Fruit fly (Drosophila melanogaster): ENCODE results near the gene CG5860.

The CG5860 gene

DNA sequence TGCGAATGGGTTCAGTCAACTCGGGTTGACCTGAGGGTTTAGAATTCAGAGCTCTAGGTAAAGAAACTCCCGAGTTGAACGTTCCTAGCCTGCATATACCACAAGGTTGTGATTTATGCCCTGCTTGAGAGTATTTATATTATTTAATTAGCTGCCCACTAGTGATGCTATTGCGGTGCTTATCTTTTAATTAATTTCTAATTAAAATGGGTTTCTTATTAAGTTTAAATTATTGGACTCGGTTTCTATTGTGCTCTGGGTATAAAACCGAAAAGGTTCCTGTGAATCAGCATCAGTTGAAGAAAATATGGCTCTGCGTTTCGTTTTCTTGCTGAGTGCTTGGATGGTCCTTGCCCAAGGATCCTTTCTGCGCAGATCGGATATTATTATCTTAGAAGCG lies 6.0 kb downstream of the CG5860 start, which contains the start of gene CG5866:
Gene CG5866, plus strand, starts transcription at position 301 of the 400 bp plus-strand sequence.
- TF ChIP-seq psq (optimal IDR thresholded peaks at IDR 0.05) (no peak), pan (optimal IDR thresholded peaks at IDR 0.05) (no peak), Dll (optimal IDR thresholded peaks at IDR 0.05) (no peak), usp (GFP tag; optimal IDR thresholded peaks at IDR 0.05) (no peak), EcR (GFP tag; optimal IDR thresholded peaks at IDR 0.05) (no peak), CG8478 (optimal IDR thresholded peaks at IDR 0.05) (no peak)

DNA sequence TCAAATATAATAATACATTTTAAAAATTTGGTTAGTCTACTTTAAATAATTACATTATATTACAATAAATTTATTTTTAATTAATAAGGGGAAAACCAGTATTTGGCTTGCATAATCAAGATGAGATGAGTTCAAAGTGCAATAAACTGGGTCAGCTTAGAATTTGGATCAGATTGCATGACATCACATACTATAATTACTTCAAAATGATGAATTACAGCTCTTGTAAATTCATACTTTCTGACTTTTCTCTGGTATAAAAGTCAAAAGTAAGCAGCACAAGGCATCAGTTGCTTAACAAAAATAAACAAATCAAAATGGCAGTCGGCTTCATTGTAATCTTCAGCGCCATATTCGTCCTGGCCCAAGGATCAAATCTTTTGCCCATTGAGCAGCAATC lies 7.7 kb downstream of the CG5860 start, which contains the start of gene CG33333:
Gene CG33333, plus strand, starts transcription at position 301 of the 400 bp plus-strand sequence.
- TF ChIP-seq EcR (GFP tag; optimal IDR thresholded peaks at IDR 0.05) (no peak), usp (GFP tag; optimal IDR thresholded peaks at IDR 0.05) (no peak), Dll (optimal IDR thresholded peaks at IDR 0.05) (no peak), pan (optimal IDR thresholded peaks at IDR 0.05) (no peak), CG8478 (optimal IDR thresholded peaks at IDR 0.05) (no peak), psq (optimal IDR thresholded peaks at IDR 0.05) (no peak)

dm6 chr3R:17418459-17418858 lies 9.0 kb downstream of the CG5860 start, which contains the start of gene CG42834:
Gene CG42834 (plus strand): TSS chr3R:17418759.
- TF ChIP-seq Dll (optimal IDR thresholded peaks at IDR 0.05) (no peak), psq (optimal IDR thresholded peaks at IDR 0.05) (no peak), usp (GFP tag; optimal IDR thresholded peaks at IDR 0.05) (no peak), CG8478 (optimal IDR thresholded peaks at IDR 0.05) (no peak), EcR (GFP tag; optimal IDR thresholded peaks at IDR 0.05) (no peak), pan (optimal IDR thresholded peaks at IDR 0.05) (no peak)

dm6 chr3R:17420338-17420737 lies 10.9 kb downstream of the CG5860 start, which contains the start of gene CG42835:
Gene CG42835 (plus strand): TSS chr3R:17420638.
- TF ChIP-seq EcR (GFP tag; optimal IDR thresholded peaks at IDR 0.05) (no peak), CG8478 (optimal IDR thresholded peaks at IDR 0.05) (no peak), pan (optimal IDR thresholded peaks at IDR 0.05) (no peak), psq (optimal IDR thresholded peaks at IDR 0.05) (no peak), Dll (optimal IDR thresholded peaks at IDR 0.05) (no peak), usp (GFP tag; optimal IDR thresholded peaks at IDR 0.05) (no peak)

dm6 chr3R:17422102-17422501 lies 12.7 kb downstream of the CG5860 start, which contains the start of gene CG14332:
Gene CG14332 (minus strand): TSS chr3R:17422202.
- TF ChIP-seq usp (GFP tag; optimal IDR thresholded peaks at IDR 0.05): no peak
- TF ChIP-seq Dll (optimal IDR thresholded peaks at IDR 0.05): no peak
- no peak for TF ChIP-seq pan (optimal IDR thresholded peaks at IDR 0.05)
- TF ChIP-seq psq (optimal IDR thresholded peaks at IDR 0.05): no peak
- no peak for TF ChIP-seq CG8478 (optimal IDR thresholded peaks at IDR 0.05)
- no peak for TF ChIP-seq EcR (GFP tag; optimal IDR thresholded peaks at IDR 0.05)

- TF ChIP-seq pan (optimal IDR thresholded peaks at IDR 0.05): no peak
- TF ChIP-seq psq (optimal IDR thresholded peaks at IDR 0.05): no peak
- no peak for TF ChIP-seq usp (GFP tag; optimal IDR thresholded peaks at IDR 0.05)
- no peak for TF ChIP-seq CG8478 (optimal IDR thresholded peaks at IDR 0.05)
- no peak for TF ChIP-seq Dll (optimal IDR thresholded peaks at IDR 0.05)
- TF ChIP-seq EcR (GFP tag; optimal IDR thresholded peaks at IDR 0.05): no peak
These were observed 16.0 kb downstream of the CG5860 start, which contains the start of gene cysu for dm6 chr3R:17425417-17425915. Gene cysu (plus strand): TSS chr3R:17425768.

- TF ChIP-seq pan (optimal IDR thresholded peaks at IDR 0.05) (no peak), Dll (optimal IDR thresholded peaks at IDR 0.05) (no peak), EcR (GFP tag; optimal IDR thresholded peaks at IDR 0.05) (no peak), psq (optimal IDR thresholded peaks at IDR 0.05) (no peak), usp (GFP tag; optimal IDR thresholded peaks at IDR 0.05) (no peak), CG8478 (optimal IDR thresholded peaks at IDR 0.05) (no peak)
These were observed 16.8 kb downstream of the CG5860 start for dm6 chr3R:17426265-17426664.

DNA sequence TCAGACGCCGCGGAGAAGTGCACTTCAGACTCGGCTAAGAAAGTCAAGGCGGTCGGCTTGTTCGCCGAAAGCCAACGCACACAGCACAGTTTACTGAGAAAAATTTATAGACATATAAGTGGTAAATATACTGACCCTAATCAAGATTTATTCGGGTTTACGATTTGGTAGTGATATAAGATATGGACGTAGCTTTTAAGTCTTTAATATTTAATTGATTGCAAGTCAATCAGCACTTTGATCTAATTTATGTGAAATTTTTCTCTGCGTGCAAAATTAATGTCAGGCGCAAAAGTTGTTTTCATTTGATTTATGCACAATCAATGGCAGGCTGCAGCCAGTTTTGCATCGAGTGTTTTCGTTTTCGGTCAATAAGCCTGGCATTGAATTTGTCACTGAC lies 21.1 kb downstream of the CG5860 start:
- TF ChIP-seq psq (optimal IDR thresholded peaks at IDR 0.05): no peak

dm6 chr3R:17433117-17433516 lies 23.7 kb downstream of the CG5860 start:
- TF ChIP-seq CG8478 (optimal IDR thresholded peaks at IDR 0.05) (no peak), psq (optimal IDR thresholded peaks at IDR 0.05) (no peak), Dll (optimal IDR thresholded peaks at IDR 0.05) (no peak), pan (optimal IDR thresholded peaks at IDR 0.05) (no peak), EcR (GFP tag; optimal IDR thresholded peaks at IDR 0.05) (no peak), usp (GFP tag; optimal IDR thresholded peaks at IDR 0.05) (no peak)

DNA sequence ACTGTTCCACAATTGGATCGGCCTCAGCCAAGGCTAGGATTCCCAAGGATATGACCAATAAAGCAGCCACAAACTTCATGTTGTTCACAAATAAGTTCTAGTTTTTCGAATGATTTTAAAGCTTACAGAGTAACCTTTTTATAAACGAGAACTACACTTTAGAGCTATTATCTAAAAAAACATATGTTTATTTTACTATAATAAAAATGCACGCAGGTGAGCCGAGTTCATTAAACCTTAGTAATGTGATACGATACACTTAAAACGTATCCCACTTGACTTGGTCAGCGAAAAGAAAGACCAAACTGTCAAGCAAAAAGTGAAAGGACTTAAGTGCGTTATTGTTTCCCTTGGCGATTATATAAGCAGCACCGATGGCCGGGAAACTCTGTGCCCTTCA lies 24.9 kb downstream of the CG5860 start, which contains the start of gene CG44090:
Gene CG44090, minus strand, starts transcription at position 101 of the 400 bp plus-strand sequence.
- TF ChIP-seq EcR (GFP tag; optimal IDR thresholded peaks at IDR 0.05) (no peak), CG8478 (optimal IDR thresholded peaks at IDR 0.05) (no peak), psq (optimal IDR thresholded peaks at IDR 0.05) (no peak), pan (optimal IDR thresholded peaks at IDR 0.05) (no peak), usp (GFP tag; optimal IDR thresholded peaks at IDR 0.05) (no peak), Dll (optimal IDR thresholded peaks at IDR 0.05) (no peak)

DNA sequence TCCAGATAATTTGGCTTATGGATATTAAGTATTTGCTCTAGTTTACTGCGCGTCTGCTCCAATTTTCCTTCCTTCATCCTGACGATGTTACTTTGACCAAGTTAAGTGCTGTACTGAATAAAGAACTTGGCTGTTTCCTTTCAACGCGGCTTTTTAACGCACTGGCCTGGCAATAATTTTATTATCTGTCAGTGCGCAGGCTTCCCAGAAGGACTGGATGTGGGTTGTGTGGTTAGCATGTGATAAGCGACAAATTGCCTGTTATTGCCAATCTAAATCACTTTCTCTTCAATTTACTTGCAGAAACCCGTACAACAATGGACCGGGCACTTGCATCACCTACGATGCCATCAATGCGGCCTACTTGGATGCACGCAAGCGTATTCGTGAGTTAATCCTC lies 31.2 kb downstream of the CG5860 start, which contains the start of gene CG14331:
Gene CG14331, minus strand, starts transcription at position 101 of the 400 bp plus-strand sequence.
- TF ChIP-seq Dll (optimal IDR thresholded peaks at IDR 0.05) (no peak), CG8478 (optimal IDR thresholded peaks at IDR 0.05) (no peak), pan (optimal IDR thresholded peaks at IDR 0.05) (no peak), usp (GFP tag; optimal IDR thresholded peaks at IDR 0.05) (no peak), psq (optimal IDR thresholded peaks at IDR 0.05) (no peak), EcR (GFP tag; optimal IDR thresholded peaks at IDR 0.05) (no peak)

DNA sequence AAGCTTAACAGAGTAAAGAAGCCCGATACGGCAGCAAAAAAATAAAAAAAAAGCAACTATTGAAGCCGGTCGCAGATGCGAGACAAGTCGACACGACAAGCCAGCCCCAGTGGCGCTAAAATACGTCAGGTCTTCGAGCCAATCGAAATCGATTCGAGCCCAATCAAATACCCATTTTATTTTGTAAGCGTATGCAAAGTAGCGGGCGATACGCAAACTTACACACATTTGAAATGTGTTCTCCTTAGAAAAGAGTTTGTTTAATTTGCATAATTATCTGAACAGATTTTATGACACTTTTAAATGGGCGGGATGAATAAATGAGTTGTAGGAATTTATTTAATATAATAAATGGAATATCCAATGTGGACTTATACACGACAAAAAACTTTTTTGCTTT lies 38.2 kb downstream of the CG5860 start:
- TF ChIP-seq psq (optimal IDR thresholded peaks at IDR 0.05) (no peak), Dll (optimal IDR thresholded peaks at IDR 0.05) (no peak), CG8478 (optimal IDR thresholded peaks at IDR 0.05) (no peak), pan (optimal IDR thresholded peaks at IDR 0.05) (no peak), EcR (GFP tag; optimal IDR thresholded peaks at IDR 0.05) (no peak), usp (GFP tag; optimal IDR thresholded peaks at IDR 0.05) (no peak)

Measured in whole organism.